Fruit fly (Drosophila melanogaster): ENCODE data around the gene CG10581.
A peak's percentile ranks its signal among the peaks of the same experiment; 100 is the strongest.

CG10581 gene

dm6 chr3L:20988862-20989261 is 45.1 kb downstream of the CG10581 start (continued):
- TF ChIP-seq cyc (GFP tag; optimal IDR thresholded peaks at IDR 0.05) (no peak), CG1621 (tag; optimal IDR thresholded peaks at IDR 0.05) (peak; percentile 77), Sox102F (GFP tag; optimal IDR thresholded peaks at IDR 0.05) (no peak), fd85E (GFP tag; optimal IDR thresholded peaks at IDR 0.05) (no peak), CG11902 (GFP tag; optimal IDR thresholded peaks at IDR 0.05) (no peak), CG8119 (GFP tag; IDR thresholded peaks at IDR 0.05) (peak; percentile 70; the same call in 2 of the 3 replicates), eg (GFP tag; IDR thresholded peaks at IDR 0.05) (peak; percentile 54; the same call in 2 of the 3 replicates), pdm3 (GFP tag; optimal IDR thresholded peaks at IDR 0.05) (peak; percentile 59), topi (GFP tag; optimal IDR thresholded peaks at IDR 0.05) (peak; percentile 9), CG10669 (GFP tag; optimal IDR thresholded peaks at IDR 0.05) (peak; percentile 78), CG9139 (GFP tag; optimal IDR thresholded peaks at IDR 0.05) (peak; percentile 45), fd59A (GFP tag; optimal IDR thresholded peaks at IDR 0.05) (peak; percentile 67)

- 0 out of 2 replicates have a peak, but pooled peaks have one; percentile 33 for TF ChIP-seq Gug (GFP tag; IDR thresholded peaks at IDR 0.05)
- no peak for TF ChIP-seq CG6276 (GFP tag; optimal IDR thresholded peaks at IDR 0.05)
- peak; percentile 56 for TF ChIP-seq fd59A (GFP tag; optimal IDR thresholded peaks at IDR 0.05)
- TF ChIP-seq CG34406 (GFP tag; optimal IDR thresholded peaks at IDR 0.05), result peak; percentile 17
- peak; percentile 13 for TF ChIP-seq CG3919 (GFP tag; optimal IDR thresholded peaks at IDR 0.05)
- peak; percentile 30 for TF ChIP-seq CG10669 (GFP tag; optimal IDR thresholded peaks at IDR 0.05)
- peak; percentile 16 for TF ChIP-seq Smox (GFP tag; optimal IDR thresholded peaks at IDR 0.05)
- TF ChIP-seq CG3032 (tag; optimal IDR thresholded peaks at IDR 0.05), result peak; percentile 63
- peak; percentile 30 for TF ChIP-seq OdsH (GFP tag; optimal IDR thresholded peaks at IDR 0.05)
- TF ChIP-seq esn (GFP tag; optimal IDR thresholded peaks at IDR 0.05), result peak; percentile 18
- peak; percentile 24 for TF ChIP-seq CG6808 (GFP tag; optimal IDR thresholded peaks at IDR 0.05)
- peak; percentile 57; the same call in 2 of the 3 replicates for TF ChIP-seq CG6163 (GFP tag; IDR thresholded peaks at IDR 0.05)
- TF ChIP-seq Ets96B (tag; optimal IDR thresholded peaks at IDR 0.05), result peak; percentile 55
- TF ChIP-seq fkh (GFP tag; optimal IDR thresholded peaks at IDR 0.05), result no peak
- peak; percentile 7 for TF ChIP-seq Eip75B (GFP tag; optimal IDR thresholded peaks at IDR 0.05)
- peak; percentile 13 for TF ChIP-seq topi (GFP tag; optimal IDR thresholded peaks at IDR 0.05)
- TF ChIP-seq CG15336 (GFP tag; IDR thresholded peaks at IDR 0.05), result peak; percentile 47
- TF ChIP-seq achi (GFP tag; optimal IDR thresholded peaks at IDR 0.05), result peak; percentile 49
- peak; percentile 42; the same call in 1 of the 3 replicates for TF ChIP-seq CG8119 (GFP tag; IDR thresholded peaks at IDR 0.05)
- TF ChIP-seq pdm3 (GFP tag; optimal IDR thresholded peaks at IDR 0.05), result peak; percentile 14
- peak; percentile 20 for TF ChIP-seq dsx (GFP tag; optimal IDR thresholded peaks at IDR 0.05; ENCODE audit: poor library complexity, severe bottlenecking)
- no peak for TF ChIP-seq CG31627 (GFP tag; optimal IDR thresholded peaks at IDR 0.05)
- TF ChIP-seq CG1621 (tag; optimal IDR thresholded peaks at IDR 0.05), result no peak
- no peak for TF ChIP-seq CG8319 (GFP tag; optimal IDR thresholded peaks at IDR 0.05)
- peak; percentile 59 for TF ChIP-seq CG10631 (GFP tag; optimal IDR thresholded peaks at IDR 0.05)
- TF ChIP-seq ss (GFP tag; optimal IDR thresholded peaks at IDR 0.05), result peak in 1 of 2 experiments; percentile 27
- peak; percentile 54; the same call in 1 of the 3 replicates for TF ChIP-seq eg (GFP tag; IDR thresholded peaks at IDR 0.05)
- TF ChIP-seq Eip93F (GFP tag; optimal IDR thresholded peaks at IDR 0.05), result no peak
- peak; percentile 3 for TF ChIP-seq Sox14 (GFP tag; optimal IDR thresholded peaks at IDR 0.05)
- TF ChIP-seq acj6 (GFP tag; optimal IDR thresholded peaks at IDR 0.05), result peak; percentile 47
- no peak for TF ChIP-seq CG6854 (GFP tag; optimal IDR thresholded peaks at IDR 0.05)
- TF ChIP-seq svp (GFP tag), result peak; percentile 52
- peak; percentile 0 for TF ChIP-seq lz (GFP tag; optimal IDR thresholded peaks at IDR 0.05)
- TF ChIP-seq Met (GFP tag; optimal IDR thresholded peaks at IDR 0.05), result no peak
- peak; percentile 1 for TF ChIP-seq Eip78C (GFP tag)
- TF ChIP-seq CG16779 (tag; optimal IDR thresholded peaks at IDR 0.05), result no peak
- peak; percentile 20 for TF ChIP-seq spab (GFP tag; optimal IDR thresholded peaks at IDR 0.05)
- peak; percentile 39 for TF ChIP-seq CG32006 (GFP tag; optimal IDR thresholded peaks at IDR 0.05)
Observed at dm6 chr3L:20987895-20988294, 46.1 kb downstream of the CG10581 start.
